Fruit fly (Drosophila melanogaster) whole organism: Measurements from ENCODE around the gene CG31145.

ENCODE experiments used
- CG8478 ChIP-seq: fragments of >200 bp; optimal IDR thresholded peaks from 2 replicates; lab custom pipeline; 2018; ENCODE audit warnings: inconsistent platforms
- Dll ChIP-seq: fragments of >200 bp; optimal IDR thresholded peaks from 2 replicates; lab custom pipeline; 2017
- EcR ChIP-seq, 2 experiments: fragments of >200 bp; optimal IDR thresholded peaks; 2 replicates each; lab custom pipeline; 2017; ENCODE audit warnings: missing biosample characterization in 2 of 2, missing genetic modification characterization in 2 of 2, missing genetic modification reagents in 2 of 2
- pan ChIP-seq: fragments of >200 bp; optimal IDR thresholded peaks from 2 replicates; lab custom pipeline; 2017
- psq ChIP-seq: fragments of >200 bp; optimal IDR thresholded peaks from 2 replicates; lab custom pipeline; 2017
- usp ChIP-seq: fragments of >200 bp; optimal IDR thresholded peaks from 2 replicates; lab custom pipeline; 2017; ENCODE audit warnings: missing biosample characterization, missing genetic modification characterization, mixed read lengths

DNA sequence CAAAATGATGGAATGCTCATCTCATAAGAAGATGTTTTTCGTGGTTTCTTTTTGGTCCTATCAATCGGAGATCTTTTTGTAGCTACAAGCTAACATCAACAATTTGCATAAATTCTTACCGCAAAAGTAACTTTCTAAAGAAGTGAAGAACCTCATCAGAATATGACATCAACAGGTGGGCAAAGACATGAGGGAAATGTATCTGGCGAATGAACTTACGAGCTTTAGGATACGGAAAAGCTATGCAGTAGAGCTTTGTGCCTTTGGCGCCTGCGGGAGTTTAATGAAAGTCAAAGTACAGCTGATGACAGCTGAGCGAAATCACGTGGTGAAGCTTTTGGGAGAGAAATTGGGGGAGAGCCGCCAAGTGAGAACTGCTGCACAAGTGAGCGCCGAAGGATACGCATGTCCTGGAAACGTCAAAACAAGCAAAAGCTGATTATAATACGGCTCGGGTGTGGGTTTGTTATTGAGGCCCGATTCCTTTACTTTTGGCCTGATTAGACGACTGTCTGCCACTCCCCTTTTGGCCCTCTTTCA, 2.7 kb downstream of the CG31145 start:
- TF ChIP-seq pan (lab: Kevin White, UChicago) (no peak), usp (no peak), Dll (lab: Kevin White, UChicago) (no peak), EcR (GFP tag; optimal IDR thresholded peaks at IDR 0.05; lab: Kevin White, UChicago) (no peak), psq (lab: Kevin White, UChicago) (no peak), CG8478 (lab: Kevin White, UChicago) (no peak)
